Worm (Caenorhabditis elegans) whole organism, L4 larva: Measurements from ENCODE around the gene hsp-6.

Experiments used
- D1046.2 ChIP-seq: fragments of 200-800 bp; sonication (Bioruptor generic); IDR thresholded peaks from 2 replicates; pipeline ENCODE4 v1.3.6; 2022; ENCODE audit warnings: missing genetic modification characterization, missing compliant biosample characterization
- F10B5.3 ChIP-seq: sonication (generic microtip); optimal IDR thresholded peaks from 2 replicates; lab custom pipeline; 2016; ENCODE audit warnings: mild to moderate bottlenecking, missing genetic modification characterization, missing compliant biosample characterization
- F44E2.7 ChIP-seq: fragments of 200-800 bp; sonication (Bioruptor generic); IDR thresholded peaks from 2 replicates; pipeline ENCODE4 v2.1.2; 2022; ENCODE audit warnings: missing genetic modification characterization, missing compliant biosample characterization
- F49E8.2 ChIP-seq: sonication (generic microtip); optimal IDR thresholded peaks from 2 replicates; lab custom pipeline; 2016; ENCODE audit warnings: missing compliant biosample characterization, mild to moderate bottlenecking, missing genetic modification characterization, borderline replicate concordance
- T20F7.1 ChIP-seq: fragments of 200-800 bp; sonication (Bioruptor generic); optimal IDR thresholded peaks from 2 replicates; lab custom pipeline; 2018; ENCODE audit warnings: mild to moderate bottlenecking, missing genetic modification characterization, missing compliant biosample characterization
- aly-2 ChIP-seq: sonication (generic microtip); optimal IDR thresholded peaks from 2 replicates; lab custom pipeline; 2018; ENCODE audit warnings: missing biosample characterization, missing genetic modification characterization
- ceh-44 ChIP-seq: fragments of 200-800 bp; sonication (Bioruptor generic); IDR thresholded peaks from 2 replicates; pipeline ENCODE4 v1.3.6; 2022; ENCODE audit warnings: missing genetic modification reagents, missing genetic modification characterization, missing compliant biosample characterization
- ceh-62 ChIP-seq: sonication (generic microtip); optimal IDR thresholded peaks from 2 replicates; lab custom pipeline; 2017; ENCODE audit warnings: missing biosample characterization, missing genetic modification characterization
- ces-1 ChIP-seq: fragments of 150-350 bp; sonication (generic microtip); optimal IDR thresholded peaks from 4 replicates; lab custom pipeline; 2014; ENCODE audit warnings: missing biosample characterization, missing genetic modification reagents, missing genetic modification characterization
- daf-16 ChIP-seq, 3 experiments: sonication (generic microtip); optimal IDR thresholded peaks; 2 replicates each; lab custom pipeline; 2016 to 2017; ENCODE audit warnings: missing genetic modification characterization in 3 of 3, missing genetic modification reagents in 3 of 3, mild to moderate bottlenecking in 2 of 3, missing compliant biosample characterization in 2 of 3, missing biosample characterization in 1 of 3, moderate library complexity in 1 of 3
- daf-19 ChIP-seq: fragments of 200-800 bp; sonication (Bioruptor generic); conservative IDR thresholded peaks from 2 replicates; pipeline ENCODE4 v1.3.6; 2022; ENCODE audit warnings: missing genetic modification characterization, missing compliant biosample characterization
- dmd-6 ChIP-seq: fragments of 200-800 bp; sonication (Bioruptor generic); IDR thresholded peaks from 2 replicates; pipeline ENCODE4 v1.3.6; 2022; ENCODE audit warnings: missing genetic modification reagents, missing genetic modification characterization, missing compliant biosample characterization
- egl-27 ChIP-seq: sonication (generic microtip); optimal IDR thresholded peaks from 3 replicates; lab custom pipeline; 2017; ENCODE audit warnings: missing biosample characterization, missing genetic modification reagents, missing genetic modification characterization
- egl-43 ChIP-seq: fragments of 200-800 bp; sonication (Bioruptor generic); IDR thresholded peaks from 2 replicates; pipeline ENCODE4 v1.3.6; 2022; ENCODE audit warnings: missing genetic modification reagents, missing genetic modification characterization, missing compliant biosample characterization
- fkh-10 ChIP-seq: fragments of 150-350 bp; optimal IDR thresholded peaks from 2 replicates; lab custom pipeline; 2014; ENCODE audit warnings: missing biosample characterization, missing genetic modification reagents, missing genetic modification characterization
- fos-1 ChIP-seq: fragments of 150-350 bp; optimal IDR thresholded peaks from 2 replicates; lab custom pipeline; 2014; ENCODE audit warnings: missing biosample characterization, missing genetic modification characterization
- gei-8 ChIP-seq: fragments of 200-800 bp; sonication (Bioruptor generic); optimal IDR thresholded peaks from 2 replicates; lab custom pipeline; 2018; ENCODE audit warnings: mild to moderate bottlenecking, missing genetic modification characterization, missing compliant biosample characterization
- hlh-30 ChIP-seq: sonication (generic microtip); optimal IDR thresholded peaks from 2 replicates; lab custom pipeline; 2017; ENCODE audit warnings: antibody characterized with exemption, mild to moderate bottlenecking, missing genetic modification characterization, missing compliant biosample characterization; ENCODE audit not compliant: insufficient read depth
- lim-7 ChIP-seq: fragments of 200-800 bp; sonication (Bioruptor generic); IDR thresholded peaks from 2 replicates; pipeline ENCODE4 v1.3.6; 2022; ENCODE audit warnings: missing genetic modification characterization, missing compliant biosample characterization
- lin-1 ChIP-seq: fragments of 200-800 bp; sonication (Bioruptor generic); IDR thresholded peaks from 2 replicates; pipeline ENCODE4 v1.3.6; 2022; ENCODE audit warnings: missing genetic modification reagents, missing genetic modification characterization, missing compliant biosample characterization
- lin-15B ChIP-seq: fragments of 150-350 bp; sonication (generic microtip); optimal IDR thresholded peaks from 3 replicates; lab custom pipeline; 2014; ENCODE audit warnings: missing biosample characterization, missing genetic modification characterization
- lin-39 ChIP-seq: fragments of 150-350 bp; optimal IDR thresholded peaks from 2 replicates; lab custom pipeline; 2014; ENCODE audit warnings: missing biosample characterization, missing genetic modification reagents, missing genetic modification characterization
- lir-3 ChIP-seq: sonication (generic microtip); optimal IDR thresholded peaks from 2 replicates; lab custom pipeline; 2016; ENCODE audit warnings: mild to moderate bottlenecking, missing genetic modification characterization, missing compliant biosample characterization
- lsy-2 ChIP-seq, 2 experiments: fragments of 150-350 bp in 1 of 2; sonication (generic microtip) in 1 of 2; optimal IDR thresholded peaks; 2 replicates each; lab custom pipeline; 2014 to 2017; ENCODE audit warnings: missing biosample characterization in 2 of 2, missing genetic modification characterization in 2 of 2
- mes-2 ChIP-seq: sonication (generic microtip); optimal IDR thresholded peaks from 2 replicates; lab custom pipeline; 2016; ENCODE audit warnings: missing genotype, mild to moderate bottlenecking, missing genetic modification characterization, missing compliant biosample characterization; ENCODE audit not compliant: poor library complexity, severe bottlenecking
- mxl-3 ChIP-seq: fragments of 200-800 bp; sonication (Bioruptor generic); optimal IDR thresholded peaks from 2 replicates; lab custom pipeline; 2018; ENCODE audit warnings: mild to moderate bottlenecking, missing genetic modification characterization, missing compliant biosample characterization
- nhr-102 ChIP-seq: sonication (generic microtip); optimal IDR thresholded peaks from 2 replicates; lab custom pipeline; 2016; ENCODE audit warnings: mild to moderate bottlenecking, missing genetic modification characterization, moderate library complexity, missing compliant biosample characterization
- nhr-11 ChIP-seq: fragments of 150-350 bp; optimal IDR thresholded peaks from 2 replicates; lab custom pipeline; 2014; ENCODE audit warnings: missing biosample characterization, missing genetic modification characterization
- nhr-111 ChIP-seq: fragments of 200-800 bp; sonication (Bioruptor generic); optimal IDR thresholded peaks from 2 replicates; lab custom pipeline; 2018; ENCODE audit warnings: mild to moderate bottlenecking, missing genetic modification characterization, missing compliant biosample characterization
- nhr-28 ChIP-seq: fragments of 150-350 bp; optimal IDR thresholded peaks from 2 replicates; lab custom pipeline; 2014; ENCODE audit warnings: missing biosample characterization, missing genetic modification characterization
- nhr-48 ChIP-seq: sonication (generic microtip); optimal IDR thresholded peaks from 2 replicates; lab custom pipeline; 2016; ENCODE audit warnings: mild to moderate bottlenecking, missing genetic modification characterization, missing compliant biosample characterization
- nhr-6 ChIP-seq: fragments of 150-350 bp; optimal IDR thresholded peaks from 2 replicates; lab custom pipeline; 2014; ENCODE audit warnings: missing biosample characterization, missing genetic modification characterization
- php-3 ChIP-seq: fragments of 200-800 bp; sonication (Bioruptor generic); IDR thresholded peaks from 2 replicates; pipeline ENCODE4 v1.3.6; 2022; ENCODE audit warnings: missing genetic modification reagents, missing genetic modification characterization, missing compliant biosample characterization
- rbr-2 ChIP-seq: sonication (generic microtip); optimal IDR thresholded peaks from 2 replicates; lab custom pipeline; 2016; ENCODE audit warnings: missing genotype, missing genetic modification characterization, missing compliant biosample characterization
- sdz-12 ChIP-seq: fragments of 200-800 bp; sonication (Bioruptor generic); optimal IDR thresholded peaks from 2 replicates; lab custom pipeline; 2018; ENCODE audit warnings: mild to moderate bottlenecking, missing genetic modification characterization, missing compliant biosample characterization
- snpc-1.2 ChIP-seq: fragments of 200-800 bp; sonication (Bioruptor generic); IDR thresholded peaks from 2 replicates; pipeline ENCODE4 v1.3.6; 2022; ENCODE audit warnings: missing genetic modification reagents, missing genetic modification characterization, missing compliant biosample characterization
- snpc-4 ChIP-seq: fragments of 150-350 bp; optimal IDR thresholded peaks from 2 replicates; lab custom pipeline; 2014; ENCODE audit warnings: missing biosample characterization, missing genetic modification characterization
- spr-3 ChIP-seq: fragments of 200-800 bp; sonication (Bioruptor generic); optimal IDR thresholded peaks from 2 replicates; lab custom pipeline; 2018; ENCODE audit warnings: mild to moderate bottlenecking, missing genetic modification characterization, missing compliant biosample characterization
- unc-130 ChIP-seq: sonication (generic microtip); optimal IDR thresholded peaks from 2 replicates; lab custom pipeline; 2016; ENCODE audit warnings: missing genetic modification reagents, missing genetic modification characterization, missing compliant biosample characterization
- unc-39 ChIP-seq: sonication (generic microtip); optimal IDR thresholded peaks from 2 replicates; lab custom pipeline; 2017; ENCODE audit warnings: missing biosample characterization, missing genetic modification characterization
- vab-7 ChIP-seq: fragments of 200-800 bp; sonication (Bioruptor generic); IDR thresholded peaks from 2 replicates; pipeline ENCODE4 v1.3.6; 2022; ENCODE audit warnings: missing genetic modification reagents, missing genetic modification characterization, missing compliant biosample characterization
- zfp-3 ChIP-seq: fragments of 200-800 bp; sonication (Bioruptor generic); conservative IDR thresholded peaks from 2 replicates; pipeline ENCODE4 v1.3.6; 2022; ENCODE audit warnings: missing genetic modification reagents, missing genetic modification characterization, missing compliant biosample characterization
- ztf-11 ChIP-seq: fragments of 150-350 bp; optimal IDR thresholded peaks from 2 replicates; lab custom pipeline; 2014; ENCODE audit warnings: missing biosample characterization, missing genetic modification characterization

The hsp-6 gene

DNA sequence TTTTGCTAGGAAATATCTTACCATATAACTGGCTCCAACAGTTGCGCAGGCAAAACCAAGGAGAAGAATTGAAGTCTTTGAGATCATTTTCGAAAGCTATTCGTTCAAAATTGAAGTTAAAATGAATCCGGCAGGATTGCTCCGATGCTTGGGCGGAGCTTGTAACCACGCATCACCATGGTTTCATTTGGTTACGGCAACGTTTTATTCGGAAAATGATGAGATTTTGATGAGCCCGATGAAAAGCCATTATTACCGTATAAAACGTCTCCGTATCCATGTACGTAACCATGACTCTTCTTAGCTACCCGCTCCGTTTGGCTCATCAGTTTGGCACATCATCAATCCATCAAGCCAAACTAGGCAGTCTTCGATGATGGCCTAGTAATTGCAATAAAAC is 14.6 kb upstream of the hsp-6 start, which contains the start of gene cwp-1:
TSS of gene cwp-1 (minus strand) at position 101 of the 400 bp plus-strand sequence.
- TF ChIP-seq mes-2 (tag; lab: Kevin White, UChicago) = no peak
- no peak for TF ChIP-seq unc-130 (GFP tag; lab: Kevin White, UChicago)
- TF ChIP-seq rbr-2 = no peak
- TF ChIP-seq vab-7 (GFP tag; lab: Robert Waterston, UW) = no peak
- no peak for TF ChIP-seq sdz-12
- no peak for TF ChIP-seq lsy-2 (tag; optimal IDR thresholded peaks at IDR 0.05; lab: Kevin White, UChicago)
- TF ChIP-seq php-3 (GFP tag; lab: Robert Waterston, UW) = no peak
- no peak for TF ChIP-seq nhr-6
- TF ChIP-seq daf-19 (GFP tag; lab: Robert Waterston, UW) = no peak
- no peak for TF ChIP-seq hlh-30 (tag; lab: Kevin White, UChicago)
- TF ChIP-seq nhr-102 (tag; lab: Kevin White, UChicago) = no peak
- no peak for TF ChIP-seq F10B5.3 (tag; lab: Kevin White, UChicago)
- TF ChIP-seq lin-39 (tag; lab: Kevin White, UChicago) = no peak
- TF ChIP-seq egl-43 = no peak
- no peak for TF ChIP-seq aly-2 (tag; lab: Kevin White, UChicago)
- TF ChIP-seq F49E8.2 (tag; lab: Kevin White, UChicago) = no peak
- TF ChIP-seq, all 104 proteins: peak for 0

ce11 chrV:4839913-4840312 is 13.4 kb upstream of the hsp-6 start, which contains the start of gene nas-9:
Gene nas-9, minus strand, starts transcription at chrV:4840013.
- TF ChIP-seq lir-3 (tag; lab: Kevin White, UChicago) = no peak
- TF ChIP-seq nhr-28 = peak; percentile 4

DNA sequence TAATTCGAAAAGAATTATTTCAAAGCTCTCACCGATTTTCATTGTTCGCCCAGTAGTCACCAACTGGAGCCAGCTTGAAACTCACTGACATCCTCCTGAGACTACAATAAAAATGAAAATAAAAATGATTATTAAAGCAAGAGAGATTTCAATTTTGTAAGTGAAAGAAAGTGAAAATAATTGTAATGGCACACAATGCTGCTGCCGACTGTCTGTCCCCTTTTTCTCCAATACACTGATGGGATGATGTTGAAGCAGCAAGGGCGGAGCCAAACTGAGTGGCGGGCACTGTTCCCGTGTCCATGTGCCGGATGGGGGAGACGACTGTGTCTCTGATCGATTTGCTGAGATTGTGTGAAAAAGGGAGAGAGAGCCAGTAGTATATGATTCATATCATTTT is 7.7 kb upstream of the hsp-6 start, which contains the start of gene C37H5.14:
TSS of gene C37H5.14 (minus strand) at position 101 of the 400 bp plus-strand sequence.
- no peak for TF ChIP-seq unc-39 (tag; lab: Kevin White, UChicago)
- TF ChIP-seq nhr-111 (GFP tag; lab: Kevin White, UChicago) = no peak
- TF ChIP-seq snpc-4 (tag; lab: Kevin White, UChicago) = no peak
- TF ChIP-seq sdz-12 = no peak
- TF ChIP-seq lin-15B (tag; lab: Kevin White, UChicago) = no peak
- no peak for TF ChIP-seq nhr-11 (tag; lab: Kevin White, UChicago)
- TF ChIP-seq ceh-44 = no peak
- TF ChIP-seq ceh-62 = no peak
- no peak for TF ChIP-seq nhr-48 (tag; lab: Kevin White, UChicago)
- TF ChIP-seq D1046.2 (GFP tag; lab: Robert Waterston, UW) = no peak
- TF ChIP-seq T20F7.1 (GFP tag; lab: Kevin White, UChicago) = no peak
- no peak for TF ChIP-seq ces-1 (GFP tag; lab: Kevin White, UChicago)

DNA sequence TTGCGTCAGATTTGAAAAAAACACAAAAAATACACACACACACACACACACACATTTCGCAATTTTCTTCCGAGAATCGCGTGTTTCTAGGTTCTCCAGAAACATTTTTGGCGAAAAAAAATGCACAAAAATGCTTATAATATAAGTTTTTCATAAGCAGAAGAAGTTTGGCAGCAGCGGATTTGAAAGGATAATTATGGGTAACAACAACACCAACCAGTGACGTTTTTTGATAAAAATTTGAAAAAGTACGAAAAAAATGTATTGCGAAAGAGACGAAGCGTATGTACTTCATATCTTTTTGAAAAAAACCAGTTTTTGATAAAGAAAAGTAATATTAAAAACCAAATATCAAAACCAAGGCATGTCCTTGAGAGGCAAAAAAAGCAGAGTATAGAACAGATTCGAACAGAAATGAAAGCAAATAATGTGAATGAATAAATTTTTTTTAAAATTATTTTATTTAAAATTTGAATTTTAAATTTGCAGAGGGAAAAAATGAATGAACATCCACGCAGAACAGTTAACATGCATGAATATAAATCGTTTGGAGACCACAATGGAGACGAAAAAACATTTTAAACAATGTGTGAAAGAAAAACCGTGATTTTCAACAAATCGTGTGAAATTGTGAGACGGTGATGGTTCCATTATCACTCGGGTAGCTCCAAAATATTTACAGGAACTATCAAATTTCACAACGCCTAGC is 2.7 kb downstream of the hsp-6 start:
- no peak for TF ChIP-seq F44E2.7 (GFP tag; lab: Robert Waterston, UW)
- TF ChIP-seq vab-7 (GFP tag; lab: Robert Waterston, UW) = no peak
- peak; percentile 69; the same call in 1 of the 2 replicates for TF ChIP-seq lim-7
- TF ChIP-seq daf-16 (GFP tag; optimal IDR thresholded peaks at IDR 0.05; lab: Kevin White, UChicago) = peak; percentile 4 to 16
- peak; percentile 50 for TF ChIP-seq daf-16 (tag; optimal IDR thresholded peaks at IDR 0.05; lab: Kevin White, UChicago)
- peak; percentile 54 for TF ChIP-seq gei-8 (GFP tag; lab: Kevin White, UChicago)
- no peak for TF ChIP-seq egl-27 (tag; lab: Kevin White, UChicago)
- no peak for TF ChIP-seq snpc-4 (tag; lab: Kevin White, UChicago)
- TF ChIP-seq zfp-3 (GFP tag; lab: Robert Waterston, UW) = peak; percentile 91
- no peak for TF ChIP-seq unc-130 (GFP tag; lab: Kevin White, UChicago)
- no peak for TF ChIP-seq fos-1
- peak; percentile 18 for TF ChIP-seq mxl-3
- peak; percentile 23 for TF ChIP-seq F49E8.2 (tag; lab: Kevin White, UChicago)
- peak; percentile 30; the same call in 1 of the 2 replicates for TF ChIP-seq lin-1 (GFP tag; lab: Robert Waterston, UW)
- peak; percentile 8; the same call in 1 of the 2 replicates for TF ChIP-seq dmd-6 (GFP tag; lab: Robert Waterston, UW)
- TF ChIP-seq spr-3 (GFP tag; lab: Kevin White, UChicago) = peak; percentile 24
- no peak for TF ChIP-seq lin-39 (tag; lab: Kevin White, UChicago)
- peak; percentile 39 for TF ChIP-seq lin-15B (tag; lab: Kevin White, UChicago)
- TF ChIP-seq F10B5.3 (tag; lab: Kevin White, UChicago) = peak; percentile 35
- TF ChIP-seq snpc-1.2 (GFP tag; lab: Robert Waterston, UW) = peak; percentile 20; the same call in 1 of the 2 replicates
- no peak for TF ChIP-seq aly-2 (tag; lab: Kevin White, UChicago)
- TF ChIP-seq ceh-62 = no peak
- no peak for TF ChIP-seq ztf-11 (tag; lab: Kevin White, UChicago)
- TF ChIP-seq daf-19 (GFP tag; lab: Robert Waterston, UW) = peak; percentile 30; the same call in 1 of the 2 replicates
- no peak for TF ChIP-seq fkh-10
